Worm (Caenorhabditis elegans): ENCODE measurements around the gene F07E5.13.
"Not testable (repeated sequence)": the region's sequence is repeated elsewhere in the genome, so short reads cannot be mapped to it uniquely, and the experiment has no call there.

DNA sequence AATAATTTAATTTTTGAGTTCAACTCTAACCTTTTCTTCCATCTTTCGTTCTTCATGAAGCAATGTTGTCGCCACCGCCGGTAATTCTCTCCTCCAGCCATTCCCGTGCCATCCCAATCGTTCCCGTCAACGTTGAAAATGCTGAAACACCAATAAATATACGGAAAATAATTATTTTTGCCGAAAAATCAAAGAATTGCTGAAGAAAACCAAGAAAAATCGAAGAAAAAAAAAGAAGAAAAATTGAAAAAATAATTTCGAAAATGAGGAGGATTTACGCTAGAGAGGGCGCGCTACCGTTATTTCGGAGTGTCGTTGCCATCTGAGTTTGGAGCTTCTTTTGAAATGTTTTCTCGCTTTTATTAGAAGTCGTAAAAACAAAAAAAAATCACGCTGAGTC, 40.4 kb downstream of the F07E5.13 start, which contains the start of gene cya-2:
- TF ChIP-seq W03F9.2, him-1 (tag; optimal IDR thresholded peaks at IDR 0.05): not testable (repeated sequence)
